Worm (Caenorhabditis elegans): ENCODE results near the gene tgt-2.

DNA sequence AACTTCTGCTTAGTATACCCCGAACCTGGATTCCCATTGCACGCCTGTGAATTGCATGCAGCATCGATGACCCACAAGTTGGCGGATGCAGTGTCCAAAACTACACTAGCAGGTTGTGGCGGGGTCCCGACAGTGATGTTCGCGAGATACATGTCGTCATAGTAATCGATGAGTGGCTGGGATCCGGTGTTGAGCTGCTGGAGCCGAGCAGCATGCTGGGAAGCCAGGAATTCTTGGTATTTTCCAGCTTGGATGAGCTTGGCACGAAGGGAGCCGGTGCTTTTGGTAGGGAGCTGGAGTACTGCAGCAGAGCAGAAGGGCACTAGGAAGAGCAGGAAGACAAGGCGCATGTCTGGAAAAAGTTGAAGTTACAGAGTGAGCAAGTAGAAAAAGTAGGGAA, 44.1 kb downstream of the tgt-2 start, which contains the start of gene asp-16:
- TF ChIP-seq hlh-4 (tag; optimal IDR thresholded peaks at IDR 0.05): no peak
- TF ChIP-seq nhr-28 (tag; optimal IDR thresholded peaks at IDR 0.05): no peak
- no peak for TF ChIP-seq jun-1 (tag; optimal IDR thresholded peaks at IDR 0.05)
- TF ChIP-seq ceh-8 (GFP tag; optimal IDR thresholded peaks at IDR 0.05): no peak
- no peak for TF ChIP-seq efl-3 (GFP tag; optimal IDR thresholded peaks at IDR 0.05)
- TF ChIP-seq fkh-10 (GFP tag; optimal IDR thresholded peaks at IDR 0.05): no peak
- no peak for TF ChIP-seq ztf-11 (tag; optimal IDR thresholded peaks at IDR 0.05)
